Fruit fly (Drosophila melanogaster): ENCODE measurements around the gene vn.

Gene vn

dm6 chr3L:5845466-5845865, at the start of gene vn (continued):
- peak; percentile 56; the same call in 1 of the 2 replicates for TF ChIP-seq CG42726 (GFP tag; IDR thresholded peaks at IDR 0.05; ENCODE audit: partially characterized antibody)
- peak; percentile 55 for TF ChIP-seq CG12769 (tag; optimal IDR thresholded peaks at IDR 0.05)
- no peak for TF ChIP-seq esg (GFP tag; conservative IDR thresholded peaks at IDR 0.05)
- TF ChIP-seq ranshi (GFP tag; IDR thresholded peaks at IDR 0.05), result peak; percentile 15; the same call in 1 of the 2 replicates
- peak; percentile 80 for TF ChIP-seq Nf-YC (tag; optimal IDR thresholded peaks at IDR 0.05)
- TF ChIP-seq CG5180 (GFP tag; optimal IDR thresholded peaks at IDR 0.05), result peak; percentile 99
- TF ChIP-seq bbx (GFP tag; IDR thresholded peaks at IDR 0.05; ENCODE audit: partially characterized antibody), result peak; percentile 76
- TF ChIP-seq CG6683 (GFP tag; optimal IDR thresholded peaks at IDR 0.05), result no peak
- TF ChIP-seq ci (GFP tag; IDR thresholded peaks at IDR 0.05), result peak; percentile 52; the same call in 1 of the 3 replicates
- TF ChIP-seq Dbx (GFP tag; IDR thresholded peaks at IDR 0.05), result peak; percentile 47; the same call in 2 of the 3 replicates
- peak; percentile 2 for TF ChIP-seq CG17385 (GFP tag; optimal IDR thresholded peaks at IDR 0.05)
- TF ChIP-seq sna (GFP tag; IDR thresholded peaks at IDR 0.05; ENCODE audit: partially characterized antibody), result 0 out of 2 replicates have a peak, but pooled peaks have one; percentile 51
- TF ChIP-seq Asciz (GFP tag; optimal IDR thresholded peaks at IDR 0.05), result no peak
- TF ChIP-seq maf-S (GFP tag; optimal IDR thresholded peaks at IDR 0.05), result no peak
- no peak for TF ChIP-seq pum (GFP tag; optimal IDR thresholded peaks at IDR 0.05)
- TF ChIP-seq CG13894 (tag; optimal IDR thresholded peaks at IDR 0.05), result no peak
- TF ChIP-seq NfI (GFP tag; optimal IDR thresholded peaks at IDR 0.05), result peak; percentile 18
- no peak for TF ChIP-seq CG9215 (GFP tag; IDR thresholded peaks at IDR 0.05)
- TF ChIP-seq Hmx (GFP tag; optimal IDR thresholded peaks at IDR 0.05), result no peak
- peak; percentile 38; the same call in 1 of the 4 replicates for TF ChIP-seq Dll (GFP tag; IDR thresholded peaks at IDR 0.05; ENCODE audit: partially characterized antibody)
- TF ChIP-seq CG9932 (GFP tag; IDR thresholded peaks at IDR 0.05), result 0 out of 2 replicates have a peak, but pooled peaks have one; percentile 6
- peak; percentile 18 for TF ChIP-seq nerfin-1 (tag; optimal IDR thresholded peaks at IDR 0.05)
- TF ChIP-seq CHES-1-like (GFP tag; optimal IDR thresholded peaks at IDR 0.05), result no peak
- TF ChIP-seq slbo (GFP tag; IDR thresholded peaks at IDR 0.05), result no peak
- peak; percentile 16 for TF ChIP-seq CG9437 (GFP tag; optimal IDR thresholded peaks at IDR 0.05)
- no peak for TF ChIP-seq C15 (GFP tag; IDR thresholded peaks at IDR 0.05)
- TF ChIP-seq CG8924 (tag; optimal IDR thresholded peaks at IDR 0.05), result peak; percentile 30
- 0 out of 2 replicates have a peak, but pooled peaks have one; percentile 12 for TF ChIP-seq NFAT (GFP tag; IDR thresholded peaks at IDR 0.05)
- peak; percentile 17 for TF ChIP-seq CG13624 (GFP tag; optimal IDR thresholded peaks at IDR 0.05)
- TF ChIP-seq jumu (GFP tag; optimal IDR thresholded peaks at IDR 0.05), result no peak
- no peak for TF ChIP-seq Dip3 (GFP tag; optimal IDR thresholded peaks at IDR 0.05)
- TF ChIP-seq grau (tag; optimal IDR thresholded peaks at IDR 0.05), result peak; percentile 20
- TF ChIP-seq tna (GFP tag; IDR thresholded peaks at IDR 0.05; ENCODE audit: partially characterized antibody), result peak; percentile 55; the same call in 1 of the 2 replicates
- TF ChIP-seq Hmr (GFP tag; optimal IDR thresholded peaks at IDR 0.05), result no peak
- TF ChIP-seq CG7987 (GFP tag; optimal IDR thresholded peaks at IDR 0.05), result peak; percentile 6
- TF ChIP-seq Side (GFP tag; optimal IDR thresholded peaks at IDR 0.05), result peak; percentile 6
- peak; percentile 41 for TF ChIP-seq kni (GFP tag; optimal IDR thresholded peaks at IDR 0.05)
- TF ChIP-seq dmrt99B (tag; optimal IDR thresholded peaks at IDR 0.05), result no peak
- no peak for TF ChIP-seq CG4854 (GFP tag; optimal IDR thresholded peaks at IDR 0.05)
- peak; percentile 66 for TF ChIP-seq CG13287 (GFP tag; IDR thresholded peaks at IDR 0.05; ENCODE audit: partially characterized antibody)
- no peak for TF ChIP-seq MTF-1 (GFP tag; optimal IDR thresholded peaks at IDR 0.05; ENCODE audit: borderline replicate concordance)
- peak; percentile 88 for TF ChIP-seq Med (GFP tag)
- no peak for TF ChIP-seq dan (GFP tag; IDR thresholded peaks at IDR 0.05)
- no peak for TF ChIP-seq CG32767 (GFP tag; IDR thresholded peaks at IDR 0.05)
- peak; percentile 49 for TF ChIP-seq sens (GFP tag)
- TF ChIP-seq gt (GFP tag; IDR thresholded peaks at IDR 0.05), result no peak
- TF ChIP-seq Scr (GFP tag; IDR thresholded peaks at IDR 0.05; ENCODE audit: partially characterized antibody), result peak; percentile 50; the same call in 1 of the 2 replicates
- no peak for TF ChIP-seq Sin3A (optimal IDR thresholded peaks at IDR 0.05)
- TF ChIP-seq zf30C (GFP tag; optimal IDR thresholded peaks at IDR 0.05), result peak; percentile 6

All from whole organism, embryonic.